Worm (Caenorhabditis elegans) whole organism, L3 larva: ENCODE data around the gene Y57G11A.5.
"Not testable (repeated sequence)": the region's sequence is repeated elsewhere in the genome, so short reads cannot be mapped to it uniquely, and the experiment has no call there.

ENCODE experiments used
- R02D3.7 ChIP-seq: fragments of 150-350 bp; optimal IDR thresholded peaks from 2 replicates; lab custom pipeline; 2014; ENCODE audit warnings: missing biosample characterization, missing genetic modification characterization
- ZK546.5 ChIP-seq: sonication (generic microtip); optimal IDR thresholded peaks from 2 replicates; lab custom pipeline; 2017; ENCODE audit warnings: missing biosample characterization, missing genetic modification characterization
- aly-2 ChIP-seq: fragments of 150-350 bp; optimal IDR thresholded peaks from 2 replicates; lab custom pipeline; 2014; ENCODE audit warnings: missing biosample characterization, missing genetic modification characterization
- ama-1 ChIP-seq: fragments of 150-350 bp; optimal IDR thresholded peaks from 2 replicates; lab custom pipeline; 2018
- ceh-82 ChIP-seq: fragments of 150-350 bp; optimal IDR thresholded peaks from 2 replicates; lab custom pipeline; 2014; ENCODE audit warnings: missing biosample characterization, missing genetic modification characterization
- daf-12 ChIP-seq: fragments of 150-350 bp; optimal IDR thresholded peaks from 2 replicates; lab custom pipeline; 2014; ENCODE audit warnings: missing biosample characterization, missing genetic modification reagents, missing genetic modification characterization
- elt-1 ChIP-seq: fragments of 150-350 bp; optimal IDR thresholded peaks from 2 replicates; lab custom pipeline; 2014; ENCODE audit warnings: missing biosample characterization, missing genetic modification characterization
- elt-2 ChIP-seq: sonication (generic microtip); optimal IDR thresholded peaks from 2 replicates; lab custom pipeline; 2016; ENCODE audit warnings: missing genetic modification reagents, mild to moderate bottlenecking, missing genetic modification characterization, missing compliant biosample characterization
- elt-3 ChIP-seq, 3 experiments: fragments of 150-350 bp in 1 of 3; sonication (generic microtip) in 2 of 3; optimal IDR thresholded peaks; 2 replicates in 2 of 3; 4 replicates in 1 of 3; lab custom pipeline; 2014 to 2017; ENCODE audit warnings: missing biosample characterization in 3 of 3, missing genetic modification characterization in 3 of 3
- eor-1 ChIP-seq, 2 experiments: fragments of 150-350 bp; optimal IDR thresholded peaks; 2 replicates each; lab custom pipeline; 2014 to 2018; ENCODE audit warnings: missing biosample characterization in 2 of 2, missing genetic modification characterization in 2 of 2
- fkh-10 ChIP-seq: sonication (generic microtip); optimal IDR thresholded peaks from 2 replicates; lab custom pipeline; 2017; ENCODE audit warnings: missing biosample characterization, missing genetic modification reagents, missing genetic modification characterization
- fkh-2 ChIP-seq: fragments of 150-350 bp; optimal IDR thresholded peaks from 2 replicates; lab custom pipeline; 2014; ENCODE audit warnings: missing biosample characterization, missing genetic modification reagents, missing genetic modification characterization
- jun-1 ChIP-seq: fragments of 150-350 bp; optimal IDR thresholded peaks from 2 replicates; lab custom pipeline; 2014; ENCODE audit warnings: missing biosample characterization, missing genetic modification reagents, missing genetic modification characterization
- lin-15B ChIP-seq: fragments of 150-350 bp; optimal IDR thresholded peaks from 2 replicates; lab custom pipeline; 2014; ENCODE audit warnings: missing biosample characterization, missing genetic modification characterization
- lin-39 ChIP-seq: fragments of 150-350 bp; optimal IDR thresholded peaks from 2 replicates; lab custom pipeline; 2018; ENCODE audit warnings: missing biosample characterization, missing genetic modification reagents, missing genetic modification characterization
- mml-1 ChIP-seq: fragments of 150-350 bp; sonication (generic microtip); optimal IDR thresholded peaks from 3 replicates; lab custom pipeline; 2014; ENCODE audit warnings: missing biosample characterization, missing genetic modification characterization
- nfya-1 ChIP-seq: sonication (generic microtip); optimal IDR thresholded peaks from 2 replicates; lab custom pipeline; 2017; ENCODE audit warnings: missing genetic modification characterization, mild to moderate bottlenecking, missing compliant biosample characterization, antibody characterized with exemption, moderate library complexity; ENCODE audit not compliant: insufficient read depth
- nhr-12 ChIP-seq: fragments of 150-350 bp; optimal IDR thresholded peaks from 2 replicates; lab custom pipeline; 2014; ENCODE audit warnings: missing biosample characterization, missing genetic modification characterization
- nhr-23 ChIP-seq: fragments of 150-350 bp; optimal IDR thresholded peaks from 2 replicates; lab custom pipeline; 2014; ENCODE audit warnings: missing biosample characterization, missing genetic modification reagents, missing genetic modification characterization
- nhr-25 ChIP-seq: sonication (generic microtip); optimal IDR thresholded peaks from 2 replicates; lab custom pipeline; 2017; ENCODE audit warnings: missing biosample characterization, missing genetic modification characterization
- nhr-43 ChIP-seq: sonication (generic microtip); optimal IDR thresholded peaks from 2 replicates; lab custom pipeline; 2016; ENCODE audit warnings: mild to moderate bottlenecking, missing genetic modification characterization, missing compliant biosample characterization; ENCODE audit not compliant: poor library complexity, severe bottlenecking
- nhr-67 ChIP-seq: fragments of 150-350 bp; optimal IDR thresholded peaks from 2 replicates; lab custom pipeline; 2014; ENCODE audit warnings: missing biosample characterization, missing genetic modification characterization
- nhr-76 ChIP-seq: fragments of 150-350 bp; sonication (generic microtip); optimal IDR thresholded peaks from 5 replicates; lab custom pipeline; 2014; ENCODE audit warnings: missing biosample characterization, missing genetic modification characterization
- pha-4 ChIP-seq: fragments of 150-350 bp; optimal IDR thresholded peaks from 2 replicates; lab custom pipeline; 2014; ENCODE audit warnings: missing biosample characterization, missing genetic modification reagents, missing genetic modification characterization
- pqm-1 ChIP-seq: fragments of 150-350 bp; optimal IDR thresholded peaks from 2 replicates; lab custom pipeline; 2017; ENCODE audit warnings: missing biosample characterization, missing genetic modification characterization, inconsistent platforms
- tbx-2 ChIP-seq: sonication (generic microtip); optimal IDR thresholded peaks from 2 replicates; lab custom pipeline; 2016; ENCODE audit warnings: mild to moderate bottlenecking, missing genetic modification characterization, missing compliant biosample characterization
- unc-39 ChIP-seq: sonication (generic microtip); optimal IDR thresholded peaks from 4 replicates; lab custom pipeline; 2017; ENCODE audit warnings: missing biosample characterization, missing genetic modification characterization
- zag-1 ChIP-seq: fragments of 150-350 bp; optimal IDR thresholded peaks from 2 replicates; lab custom pipeline; 2014; ENCODE audit warnings: missing biosample characterization, missing genetic modification characterization
- ztf-4 ChIP-seq: fragments of 150-350 bp; optimal IDR thresholded peaks from 2 replicates; lab custom pipeline; 2014; ENCODE audit warnings: missing biosample characterization, missing genetic modification characterization

The Y57G11A.5 gene

ce11 chrIV:14512405-14512804 lies at the start of gene Y57G11A.5:
Gene Y57G11A.5 (minus strand): TSS chrIV:14512505.
- TF ChIP-seq elt-3 (tag; optimal IDR thresholded peaks at IDR 0.05; lab: Kevin White, UChicago) (no peak), nhr-43 (no peak), lin-15B (tag; lab: Kevin White, UChicago) (no peak), elt-1 (no peak), ama-1 (lab: Kevin White, UChicago) (no peak), daf-12 (tag; lab: Kevin White, UChicago) (no peak), fkh-2 (no peak), nhr-67 (tag; lab: Kevin White, UChicago) (no peak)
- TF ChIP-seq, all 47 proteins: peak for 0

ce11 chrIV:14561677-14562076 lies 49.4 kb upstream of the Y57G11A.5 start:
- TF ChIP-seq pha-4 (tag; lab: Kevin White, UChicago) (peak; percentile 79), ZK546.5 (tag; lab: Kevin White, UChicago) (no peak), zag-1 (tag; lab: Kevin White, UChicago) (no peak), pqm-1 (tag; lab: Kevin White, UChicago) (peak; percentile 49), elt-2 (tag; lab: Kevin White, UChicago) (peak; percentile 83), jun-1 (peak; percentile 15)

ce11 chrIV:14559267-14559666 lies 47.0 kb upstream of the Y57G11A.5 start:
- TF ChIP-seq elt-2 (tag; lab: Kevin White, UChicago) (peak; percentile 54), nhr-25 (tag; lab: Kevin White, UChicago) (no peak), pha-4 (tag; lab: Kevin White, UChicago) (peak; percentile 32), pqm-1 (tag; lab: Kevin White, UChicago) (peak; percentile 57), ztf-4 (no peak), jun-1 (no peak), ceh-82 (tag; lab: Kevin White, UChicago) (no peak)

DNA sequence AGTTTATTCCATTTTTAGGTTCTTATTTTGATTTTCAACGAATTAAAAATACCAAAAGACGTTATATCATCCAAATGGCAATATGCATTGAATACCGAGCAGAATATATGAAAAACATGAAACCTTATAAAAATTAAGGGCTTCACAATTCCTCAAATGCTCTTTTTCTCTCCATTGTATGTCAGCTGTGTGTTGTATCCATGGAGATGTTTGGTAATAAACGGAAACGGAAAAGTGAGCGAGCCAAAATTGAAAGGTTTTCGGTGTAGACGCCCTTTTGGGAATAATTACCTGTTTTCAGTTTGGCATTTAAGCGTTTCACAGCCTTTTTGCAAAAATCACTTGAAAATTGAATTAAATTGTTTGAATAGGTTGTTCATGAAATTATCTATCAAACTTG lies 45.3 kb upstream of the Y57G11A.5 start:
- TF ChIP-seq nhr-12 (tag; lab: Kevin White, UChicago) (no peak), unc-39 (tag; lab: Kevin White, UChicago) (no peak), aly-2 (tag; lab: Kevin White, UChicago) (no peak)

DNA sequence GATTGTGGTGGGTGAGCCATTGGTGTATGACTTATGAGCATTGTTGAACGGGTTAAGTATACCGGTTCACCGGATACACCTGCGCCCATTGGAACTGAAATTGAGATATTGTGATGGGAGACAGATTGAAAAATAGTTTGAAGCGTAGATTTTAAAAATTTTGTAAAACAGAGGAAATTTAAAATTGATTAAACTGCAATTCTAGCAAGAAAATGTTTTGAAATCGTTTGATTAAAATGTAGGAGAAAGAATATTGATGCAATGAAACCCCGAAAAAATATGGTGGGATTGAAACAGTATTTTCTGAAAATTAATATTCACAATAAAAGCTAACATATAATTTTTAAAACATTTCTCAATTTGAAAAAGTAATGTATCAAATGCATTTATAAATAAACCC lies 42.5 kb upstream of the Y57G11A.5 start, which contains the start of gene Y57G11B.6:
Gene Y57G11B.6 (minus strand): TSS at position 101 of the 400 bp plus-strand sequence.
- TF ChIP-seq nhr-76 (tag; lab: Kevin White, UChicago), result no peak
- TF ChIP-seq zag-1 (tag; lab: Kevin White, UChicago), result no peak
- no peak for TF ChIP-seq lin-39
- no peak for TF ChIP-seq tbx-2
- TF ChIP-seq ama-1 (lab: Kevin White, UChicago), result no peak
- TF ChIP-seq nfya-1, result no peak
- no peak for TF ChIP-seq nhr-43
- no peak for TF ChIP-seq R02D3.7 (tag; lab: Kevin White, UChicago)
- no peak for TF ChIP-seq eor-1 (tag; optimal IDR thresholded peaks at IDR 0.05; lab: Kevin White, UChicago)
- no peak for TF ChIP-seq pqm-1 (tag; lab: Kevin White, UChicago)
- TF ChIP-seq pha-4 (tag; lab: Kevin White, UChicago), result no peak
- TF ChIP-seq nhr-25 (tag; lab: Kevin White, UChicago), result no peak
- TF ChIP-seq ZK546.5 (tag; lab: Kevin White, UChicago), result no peak
- TF ChIP-seq mml-1, result no peak
- TF ChIP-seq aly-2 (tag; lab: Kevin White, UChicago), result no peak
- no peak for TF ChIP-seq elt-1
- TF ChIP-seq, all 47 proteins: peak for 0

DNA sequence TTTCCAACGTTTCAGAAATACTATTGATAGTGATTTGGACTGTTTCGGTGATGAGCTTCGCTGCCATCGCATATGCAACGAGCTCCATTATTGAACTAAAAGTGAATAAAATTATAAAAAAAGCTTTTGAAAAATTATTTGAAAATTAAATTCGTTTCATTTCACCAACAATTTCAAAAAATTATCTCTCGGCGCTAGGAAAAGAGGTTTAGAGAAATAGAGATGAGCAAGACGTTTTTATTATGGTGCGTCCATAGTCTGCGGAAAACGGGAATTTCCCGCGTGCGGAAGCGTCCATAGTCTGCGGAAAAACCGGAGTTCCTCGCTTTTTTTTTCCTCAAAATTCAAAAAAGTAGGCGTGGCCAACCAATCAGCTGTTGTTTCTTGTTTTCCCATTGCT lies 39.6 kb upstream of the Y57G11A.5 start, which contains the start of gene pals-30:
Gene pals-30 (minus strand): TSS at position 101 of the 400 bp plus-strand sequence.
- TF ChIP-seq ama-1 (lab: Kevin White, UChicago); lin-39; lin-15B (tag; lab: Kevin White, UChicago): not testable (repeated sequence)

- no peak for TF ChIP-seq elt-2 (tag; lab: Kevin White, UChicago)
- TF ChIP-seq nhr-23, result no peak
- TF ChIP-seq fkh-10, result no peak
- TF ChIP-seq elt-3 (tag; optimal IDR thresholded peaks at IDR 0.05; lab: Kevin White, UChicago), result no peak
- no peak for TF ChIP-seq lin-15B (tag; lab: Kevin White, UChicago)
These were observed 37.0 kb upstream of the Y57G11A.5 start, which contains the start of gene T27E7.9 for ce11 chrIV:14549308-14549707. Gene T27E7.9 (minus strand): TSS chrIV:14549408.
